Fruit fly (Drosophila melanogaster): ENCODE data around the gene CG11986.

DNA sequence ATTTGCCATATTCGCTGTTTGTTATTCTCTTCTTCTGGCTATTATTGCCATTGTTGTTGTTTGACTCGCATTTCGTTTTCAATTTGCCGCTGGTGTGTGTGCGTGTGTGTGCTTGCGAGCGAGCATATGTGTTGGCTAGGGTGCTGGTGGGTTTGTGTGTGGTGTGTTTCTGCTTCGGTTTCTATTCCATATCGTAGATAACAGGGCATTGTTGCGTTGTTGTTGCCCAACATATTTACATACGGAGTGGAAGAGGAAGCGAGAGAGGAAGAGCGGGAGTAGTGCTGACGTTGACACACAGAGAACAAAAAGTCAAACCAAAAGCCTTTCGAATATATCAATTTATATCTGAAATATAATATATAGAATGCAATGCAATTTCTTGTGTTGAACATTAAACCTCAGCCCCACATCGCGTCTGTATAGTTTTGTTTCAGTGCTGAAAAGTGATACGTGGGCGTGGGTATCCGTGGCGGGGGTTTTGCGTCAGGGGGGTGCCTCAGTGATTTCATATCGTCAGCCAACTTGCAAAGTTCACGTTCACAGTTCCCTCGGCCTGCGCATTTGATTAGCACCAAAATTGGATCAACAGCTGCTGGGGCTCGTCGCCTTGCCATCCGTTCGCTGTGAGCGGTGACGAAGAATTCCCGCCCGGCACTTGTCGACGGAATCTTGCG, 39.3 kb downstream of the CG11986 start:
- TF ChIP-seq psq (optimal IDR thresholded peaks at IDR 0.05) (no peak), insv (optimal IDR thresholded peaks at IDR 0.05) (no peak), h (optimal IDR thresholded peaks at IDR 0.05) (no peak), ttk (optimal IDR thresholded peaks at IDR 0.05) (no peak), Myc (optimal IDR thresholded peaks at IDR 0.05) (no peak)
